Fruit fly (Drosophila melanogaster) whole organism, embryonic: ENCODE data around the gene CG12182.

Experiments used
- B-H1 ChIP-seq: fragments of 200-800 bp; sonication (Bioruptor generic); IDR thresholded peaks from 3 replicates; pipeline ENCODE4 v1.3.6; 2022; ENCODE audit warnings: missing biosample characterization, missing genetic modification characterization
- CG1024 ChIP-seq: fragments of 200-800 bp; sonication (Bioruptor generic); IDR thresholded peaks from 2 replicates; pipeline ENCODE4 v1.3.6; 2022; ENCODE audit warnings: missing biosample characterization, missing genetic modification characterization
- CG12219 ChIP-seq: fragments of 200-800 bp; sonication (Bioruptor generic); optimal IDR thresholded peaks from 3 replicates; lab custom pipeline; 2018; ENCODE audit warnings: missing biosample characterization, mild to moderate bottlenecking, missing genetic modification characterization
- CG13624 ChIP-seq: fragments of 200-800 bp; sonication (Bioruptor generic); optimal IDR thresholded peaks from 2 replicates; lab custom pipeline; 2016; ENCODE audit warnings: missing biosample characterization, missing genetic modification characterization
- CG14014 ChIP-seq: fragments of 200-800 bp; sonication (Bioruptor generic); IDR thresholded peaks from 2 replicates; pipeline ENCODE4 v1.3.6; 2022; ENCODE audit warnings: missing biosample characterization, missing genetic modification characterization
- CG14710 ChIP-seq: fragments of 200-800 bp; sonication (Bioruptor generic); optimal IDR thresholded peaks from 3 replicates; lab custom pipeline; 2019; ENCODE audit warnings: missing biosample characterization, mild to moderate bottlenecking, missing genetic modification characterization, moderate library complexity
- CG1792 ChIP-seq: fragments of 200-800 bp; sonication (Bioruptor generic); optimal IDR thresholded peaks from 2 replicates; lab custom pipeline; 2016; ENCODE audit warnings: missing biosample characterization, missing genetic modification characterization
- CG1832 ChIP-seq: fragments of 200-800 bp; sonication (Bioruptor generic); optimal IDR thresholded peaks from 2 replicates; lab custom pipeline; 2017; ENCODE audit warnings: missing biosample characterization, mild to moderate bottlenecking, missing genetic modification characterization, inconsistent platforms
- CG18476 ChIP-seq: fragments of 200-800 bp; sonication (Bioruptor generic); optimal IDR thresholded peaks from 2 replicates; lab custom pipeline; 2016; ENCODE audit warnings: missing biosample characterization, mild to moderate bottlenecking, missing genetic modification characterization
- CG18619 ChIP-seq: fragments of 200-800 bp; sonication (Bioruptor generic); optimal IDR thresholded peaks from 3 replicates; lab custom pipeline; 2017; ENCODE audit warnings: missing biosample characterization, mild to moderate bottlenecking, missing genetic modification characterization
- CG2712 ChIP-seq: fragments of 200-800 bp; optimal IDR thresholded peaks from 3 replicates; lab custom pipeline; 2019; ENCODE audit warnings: missing biosample characterization, mild to moderate bottlenecking, missing genetic modification characterization, moderate library complexity
- CG3847 ChIP-seq: fragments of 200-800 bp; sonication (Bioruptor generic); IDR thresholded peaks from 2 replicates; pipeline ENCODE4 v1.3.6; 2022; ENCODE audit warnings: missing biosample characterization, missing genetic modification characterization
- CG4328 ChIP-seq: fragments of 200-800 bp; sonication (Bioruptor generic); optimal IDR thresholded peaks from 3 replicates; lab custom pipeline; 2017; ENCODE audit warnings: missing biosample characterization, missing genetic modification reagents, missing genetic modification characterization
- CG5245 ChIP-seq: fragments of 200-800 bp; sonication (Bioruptor generic); optimal IDR thresholded peaks from 3 replicates; lab custom pipeline; 2016; ENCODE audit warnings: missing biosample characterization, missing genetic modification characterization
- CG6765 ChIP-seq: fragments of 200-800 bp; sonication (Bioruptor generic); optimal IDR thresholded peaks from 3 replicates; lab custom pipeline; 2017; ENCODE audit warnings: missing biosample characterization, mild to moderate bottlenecking, missing genetic modification characterization
- CG7839 ChIP-seq: fragments of 200-800 bp; sonication (Bioruptor generic); optimal IDR thresholded peaks from 3 replicates; lab custom pipeline; 2018; ENCODE audit warnings: missing biosample characterization, mild to moderate bottlenecking, missing genetic modification characterization, moderate library complexity
- CG8944 ChIP-seq: fragments of 200-800 bp; sonication (Bioruptor generic); optimal IDR thresholded peaks from 3 replicates; lab custom pipeline; 2016; ENCODE audit warnings: missing biosample characterization, missing genetic modification characterization
- CG9609 ChIP-seq: fragments of 200-800 bp; sonication (Bioruptor generic); optimal IDR thresholded peaks from 3 replicates; lab custom pipeline; 2016; ENCODE audit warnings: missing biosample characterization, missing genetic modification characterization
- CG9727 ChIP-seq: fragments of 200-800 bp; sonication (Bioruptor generic); optimal IDR thresholded peaks from 3 replicates; lab custom pipeline; 2017; ENCODE audit warnings: missing biosample characterization, mild to moderate bottlenecking, missing genetic modification characterization
- Doc2 ChIP-seq: fragments of 200-800 bp; sonication (Bioruptor generic); IDR thresholded peaks from 2 replicates; pipeline ENCODE4 v1.3.6; 2022; ENCODE audit warnings: missing biosample characterization, missing genetic modification characterization
- E2f1 ChIP-seq: fragments of 200-800 bp; sonication (Bioruptor generic); IDR thresholded peaks from 2 replicates; pipeline ENCODE4 v1.3.6; 2022; ENCODE audit warnings: missing biosample characterization, missing genetic modification characterization
- ERR ChIP-seq: fragments of 200-800 bp; sonication (Bioruptor generic); optimal IDR thresholded peaks from 2 replicates; lab custom pipeline; 2016; ENCODE audit warnings: missing biosample characterization, missing genetic modification characterization
- HHEX ChIP-seq: fragments of 200-800 bp; sonication (Bioruptor generic); optimal IDR thresholded peaks from 3 replicates; lab custom pipeline; 2017; ENCODE audit warnings: missing biosample characterization, mild to moderate bottlenecking, missing genetic modification characterization, missing genetic modification reagents
- Kr ChIP-seq: fragments of 200-800 bp; sonication (Bioruptor generic); optimal IDR thresholded peaks from 2 replicates; lab custom pipeline; 2017; ENCODE audit warnings: missing biosample characterization, mild to moderate bottlenecking, missing genetic modification characterization
- MBD-R2 ChIP-seq: fragments of 200-800 bp; sonication (Bioruptor generic); IDR thresholded peaks from 2 replicates; pipeline ENCODE4 v1.3.6; 2022; ENCODE audit warnings: missing biosample characterization, missing genetic modification characterization
- Myb ChIP-seq: fragments of 200-800 bp; sonication (Bioruptor generic); optimal IDR thresholded peaks from 2 replicates; lab custom pipeline; 2016; ENCODE audit warnings: missing biosample characterization, missing genetic modification characterization
- Poxn ChIP-seq: fragments of 200-800 bp; sonication (Bioruptor generic); IDR thresholded peaks from 2 replicates; pipeline ENCODE4 v1.3.6; 2022; ENCODE audit warnings: missing biosample characterization, missing genetic modification characterization
- Side ChIP-seq: fragments of 200-800 bp; sonication (Bioruptor generic); optimal IDR thresholded peaks from 2 replicates; lab custom pipeline; 2016; ENCODE audit warnings: missing biosample characterization, missing genetic modification characterization
- bowl ChIP-seq: fragments of 200-800 bp; sonication (Bioruptor generic); IDR thresholded peaks from 2 replicates; pipeline ENCODE4 v1.3.6; 2022; ENCODE audit warnings: missing biosample characterization, missing genetic modification characterization
- chif ChIP-seq, 2 experiments: fragments of 200-800 bp; sonication (Bioruptor generic); optimal IDR thresholded peaks; 3 replicates each; lab custom pipeline; 2016; ENCODE audit warnings: missing biosample characterization in 2 of 2, missing genetic modification characterization in 2 of 2
- ci ChIP-seq: fragments of 200-800 bp; sonication (Bioruptor generic); IDR thresholded peaks from 3 replicates; pipeline ENCODE4 v1.3.6; 2022; ENCODE audit warnings: missing biosample characterization, missing genetic modification characterization
- dan ChIP-seq: fragments of 200-800 bp; sonication (Bioruptor generic); IDR thresholded peaks from 2 replicates; pipeline ENCODE4 v1.3.6; 2022; ENCODE audit warnings: missing biosample characterization, missing genetic modification characterization
- ems ChIP-seq: fragments of 200-800 bp; sonication (Bioruptor generic); optimal IDR thresholded peaks from 3 replicates; lab custom pipeline; 2016; ENCODE audit warnings: missing biosample characterization, missing genetic modification characterization
- en ChIP-seq: fragments of 200-800 bp; sonication (Bioruptor generic); optimal IDR thresholded peaks from 2 replicates; lab custom pipeline; 2016; ENCODE audit warnings: missing biosample characterization, missing genetic modification characterization
- h ChIP-seq: fragments of >200 bp; optimal IDR thresholded peaks from 2 replicates; lab custom pipeline; 2017
- jigr1 ChIP-seq: fragments of 200-800 bp; sonication (Bioruptor generic); IDR thresholded peaks from 3 replicates; pipeline ENCODE4 v1.3.6; 2022; ENCODE audit warnings: missing biosample characterization, missing genetic modification characterization
- jumu ChIP-seq: fragments of 200-800 bp; sonication (Bioruptor generic); optimal IDR thresholded peaks from 3 replicates; lab custom pipeline; 2016; ENCODE audit warnings: missing biosample characterization, missing genetic modification characterization
- knrl ChIP-seq: fragments of 200-800 bp; sonication (Bioruptor generic); IDR thresholded peaks from 3 replicates; pipeline ENCODE4 v1.3.6; 2022; ENCODE audit warnings: missing biosample characterization, missing genetic modification characterization; ENCODE audit not compliant: partially characterized antibody
- mirr ChIP-seq: fragments of 200-800 bp; sonication (Bioruptor generic); optimal IDR thresholded peaks from 3 replicates; lab custom pipeline; 2018; ENCODE audit warnings: missing biosample characterization, mild to moderate bottlenecking, missing genetic modification characterization
- nom ChIP-seq: fragments of 200-800 bp; sonication (Bioruptor generic); optimal IDR thresholded peaks from 2 replicates; lab custom pipeline; 2017; ENCODE audit warnings: missing biosample characterization, missing genetic modification characterization, mild to moderate bottlenecking, moderate library complexity, missing genetic modification reagents
- org-1 ChIP-seq: fragments of 200-800 bp; sonication (Bioruptor generic); optimal IDR thresholded peaks from 2 replicates; lab custom pipeline; 2017; ENCODE audit warnings: missing biosample characterization, missing genetic modification characterization
- pho ChIP-seq: fragments of 200-800 bp; sonication (Bioruptor generic); optimal IDR thresholded peaks from 2 replicates; lab custom pipeline; 2016; ENCODE audit warnings: missing biosample characterization, missing genetic modification characterization
- pnt ChIP-seq: fragments of 200-800 bp; sonication (Bioruptor generic); optimal IDR thresholded peaks from 3 replicates; lab custom pipeline; 2016; ENCODE audit warnings: missing biosample characterization, missing genetic modification characterization
- sisA ChIP-seq: fragments of 200-800 bp; sonication (Bioruptor generic); IDR thresholded peaks from 2 replicates; pipeline ENCODE4 v1.3.6; 2022; ENCODE audit warnings: missing biosample characterization, missing genetic modification characterization
- ssp ChIP-seq: fragments of 200-800 bp; sonication (Bioruptor generic); IDR thresholded peaks from 2 replicates; pipeline ENCODE4 v1.3.6; 2022; ENCODE audit warnings: missing biosample characterization, missing genetic modification characterization
- ttk ChIP-seq: fragments of 200-800 bp; sonication (Bioruptor generic); IDR thresholded peaks from 2 replicates; pipeline ENCODE4 v2.1.2; 2022; ENCODE audit warnings: missing biosample characterization, missing genetic modification characterization
- tup ChIP-seq: fragments of 200-800 bp; sonication (Bioruptor generic); optimal IDR thresholded peaks from 2 replicates; lab custom pipeline; 2016; ENCODE audit warnings: missing biosample characterization, mild to moderate bottlenecking, missing genetic modification characterization, moderate library complexity
- wek ChIP-seq: fragments of 200-800 bp; sonication (Bioruptor generic); optimal IDR thresholded peaks from 3 replicates; lab custom pipeline; 2018; ENCODE audit warnings: missing biosample characterization, mild to moderate bottlenecking, missing genetic modification characterization, moderate library complexity
- z ChIP-seq: fragments of 200-800 bp; sonication (Bioruptor generic); IDR thresholded peaks from 3 replicates; pipeline ENCODE4 v1.3.6; 2022; ENCODE audit warnings: missing biosample characterization, missing genetic modification characterization
- zf30C ChIP-seq: fragments of 200-800 bp; sonication (Bioruptor generic); optimal IDR thresholded peaks from 3 replicates; lab custom pipeline; 2018; ENCODE audit warnings: missing biosample characterization, mild to moderate bottlenecking, missing genetic modification characterization
- zfh2 ChIP-seq: fragments of 200-800 bp; sonication (Bioruptor generic); optimal IDR thresholded peaks from 2 replicates; lab custom pipeline; 2016; ENCODE audit warnings: missing biosample characterization, missing genetic modification characterization

Gene CG12182

dm6 chr3L:2584119-2584805, 15.1 kb downstream of the CG12182 start (continued):
- TF ChIP-seq org-1 (GFP tag; lab: Kevin White, UChicago) (peak; percentile 85), pho (GFP tag; lab: Kevin White, UChicago) (peak; percentile 66), E2f1 (peak; percentile 73), mirr (GFP tag; lab: Kevin White, UChicago) (no peak), CG2712 (tag; lab: Kevin White, UChicago) (peak; percentile 89), CG9609 (peak; percentile 66), tup (GFP tag; lab: Kevin White, UChicago) (peak; percentile 62), HHEX (GFP tag; lab: Kevin White, UChicago) (peak; percentile 85), sisA (GFP tag; lab: Robert Waterston, UW) (peak; percentile 72), chif (GFP tag; optimal IDR thresholded peaks at IDR 0.05; lab: Kevin White, UChicago) (peak; percentile 73 to 82), ttk (GFP tag; lab: Robert Waterston, UW) (peak; percentile 14; the same call in 1 of the 2 replicates), B-H1 (GFP tag; lab: Robert Waterston, UW) (peak; percentile 40; the same call in 1 of the 3 replicates), knrl (GFP tag; lab: Robert Waterston, UW) (peak; percentile 13; the same call in 1 of the 3 replicates), Doc2 (GFP tag; lab: Robert Waterston, UW) (no peak), ssp (peak; percentile 34; the same call in 1 of the 2 replicates), jumu (GFP tag; lab: Kevin White, UChicago) (peak; percentile 63), jigr1 (GFP tag; lab: Robert Waterston, UW) (peak; percentile 57; the same call in 2 of the 3 replicates), CG13624 (GFP tag; lab: Kevin White, UChicago) (peak; percentile 61), CG7839 (tag; lab: Kevin White, UChicago) (peak; percentile 90), CG1024 (GFP tag; lab: Robert Waterston, UW) (no peak), CG18619 (GFP tag; lab: Kevin White, UChicago) (peak; percentile 87), ci (GFP tag; lab: Robert Waterston, UW) (peak; percentile 17; the same call in 2 of the 3 replicates), wek (peak; percentile 40), CG1792 (no peak), ems (GFP tag; lab: Kevin White, UChicago) (peak; percentile 28), dan (GFP tag; lab: Robert Waterston, UW) (no peak), zfh2 (GFP tag; lab: Kevin White, UChicago) (peak; percentile 34), Poxn (GFP tag; lab: Robert Waterston, UW) (no peak), zf30C (GFP tag; lab: Kevin White, UChicago) (no peak), pnt (GFP tag; lab: Kevin White, UChicago) (peak; percentile 57), CG3847 (peak; percentile 66), CG5245 (peak; percentile 63), CG9727 (GFP tag; lab: Kevin White, UChicago) (peak; percentile 85), nom (GFP tag; lab: Kevin White, UChicago) (peak; percentile 43), CG14710 (peak; percentile 78), CG8944 (GFP tag; lab: Kevin White, UChicago) (peak; percentile 75), z (GFP tag; lab: Robert Waterston, UW) (no peak), CG18476 (GFP tag; lab: Kevin White, UChicago) (peak; percentile 75), en (peak; percentile 60), CG1832 (GFP tag; lab: Kevin White, UChicago) (peak; percentile 15), CG14014 (GFP tag; lab: Robert Waterston, UW) (no peak; the same call in none of the 2 replicates), Kr (GFP tag; lab: Kevin White, UChicago) (no peak), bowl (GFP tag; lab: Robert Waterston, UW) (no peak), CG6765 (GFP tag; lab: Kevin White, UChicago) (no peak), Side (GFP tag; lab: Kevin White, UChicago) (peak; percentile 50), h (lab: Kevin White, UChicago) (no peak), MBD-R2 (GFP tag; lab: Robert Waterston, UW) (no peak), Myb (peak; percentile 38), ERR (GFP tag; lab: Kevin White, UChicago) (peak; percentile 64), CG4328 (GFP tag; lab: Kevin White, UChicago) (peak; percentile 15), CG12219 (peak; percentile 82)
